Worm (Caenorhabditis elegans) whole organism, late embryonic: ENCODE data around the gene nmur-1.

Experiments used
- ama-1 ChIP-seq: fragments of 150-350 bp; optimal IDR thresholded peaks from 2 replicates; lab custom pipeline; 2014
- ceh-31 ChIP-seq: sonication (generic microtip); optimal IDR thresholded peaks from 2 replicates; lab custom pipeline; 2016; ENCODE audit warnings: missing genetic modification characterization, missing compliant biosample characterization
- ets-4 ChIP-seq: sonication (generic microtip); optimal IDR thresholded peaks from 2 replicates; lab custom pipeline; 2016; ENCODE audit warnings: missing genetic modification characterization, missing compliant biosample characterization
- fax-1 ChIP-seq: sonication (generic microtip); optimal IDR thresholded peaks from 2 replicates; lab custom pipeline; 2016; ENCODE audit warnings: missing genotype, missing genetic modification characterization, missing compliant biosample characterization
- nhr-11 ChIP-seq: fragments of 150-350 bp; optimal IDR thresholded peaks from 2 replicates; lab custom pipeline; 2014; ENCODE audit warnings: missing biosample characterization, missing genetic modification characterization
- tbx-2 ChIP-seq: sonication (generic microtip); optimal IDR thresholded peaks from 2 replicates; lab custom pipeline; 2016; ENCODE audit warnings: missing genetic modification characterization, missing compliant biosample characterization
- tbx-7 ChIP-seq: sonication (generic microtip); optimal IDR thresholded peaks from 2 replicates; lab custom pipeline; 2016; ENCODE audit warnings: missing genotype, missing genetic modification characterization, missing compliant biosample characterization

DNA sequence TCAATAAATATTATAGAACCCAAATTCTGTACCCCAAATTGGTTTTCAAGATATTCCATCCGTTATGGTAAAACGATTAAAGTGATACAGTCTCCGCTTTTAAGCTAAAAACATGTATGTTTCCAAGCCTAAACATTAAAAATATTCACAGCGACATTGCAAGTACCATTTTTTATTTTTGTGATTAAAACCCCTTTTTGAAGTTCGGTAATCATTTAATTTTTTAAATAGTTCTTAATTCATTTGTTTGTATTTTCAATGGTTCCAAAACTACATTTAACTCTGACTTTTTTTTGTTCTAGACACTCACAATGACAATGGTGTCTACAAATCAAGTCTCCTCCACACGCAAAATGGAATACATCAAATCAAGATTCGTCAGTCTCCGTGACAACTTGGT, 34.6 kb downstream of the nmur-1 start, which contains the start of gene T25B6.4:
- TF ChIP-seq tbx-7 (tag; lab: Kevin White, UChicago) (no peak), nhr-11 (tag; lab: Kevin White, UChicago) (no peak), tbx-2 (no peak), ets-4 (tag; lab: Kevin White, UChicago) (no peak), fax-1 (tag; lab: Kevin White, UChicago) (no peak), ama-1 (lab: Kevin White, UChicago) (no peak), ceh-31 (tag; lab: Kevin White, UChicago) (no peak)
